Fruit fly (Drosophila melanogaster): Measurements from ENCODE around the gene lili.

- TF ChIP-seq dmrt93B (GFP tag; optimal IDR thresholded peaks at IDR 0.05) (no peak), brk (GFP tag; optimal IDR thresholded peaks at IDR 0.05) (no peak), Abd-B (GFP tag; optimal IDR thresholded peaks at IDR 0.05) (no peak), Dfd (GFP tag; optimal IDR thresholded peaks at IDR 0.05) (no peak), OdsH (GFP tag; optimal IDR thresholded peaks at IDR 0.05) (no peak), pan (optimal IDR thresholded peaks at IDR 0.05) (no peak), CG32264 (GFP tag; optimal IDR thresholded peaks at IDR 0.05) (no peak), lola (GFP tag; optimal IDR thresholded peaks at IDR 0.05) (no peak), Hr78 (GFP tag; optimal IDR thresholded peaks at IDR 0.05) (no peak), h (GFP tag; optimal IDR thresholded peaks at IDR 0.05) (no peak), sage (GFP tag; optimal IDR thresholded peaks at IDR 0.05) (no peak), GATAd (GFP tag; optimal IDR thresholded peaks at IDR 0.05) (no peak), Rel (GFP tag; optimal IDR thresholded peaks at IDR 0.05) (no peak), Rel (tag; optimal IDR thresholded peaks at IDR 0.05) (no peak), jim (GFP tag; optimal IDR thresholded peaks at IDR 0.05) (no peak)
Observed at dm6 chr3R:24805048-24805447, 8.8 kb downstream of the lili start, which contains the start of gene polybromo.
